Fruit fly (Drosophila melanogaster) whole organism, pupa: ENCODE data around the gene CG43232.

ENCODE experiments used
- CG10348 ChIP-seq: fragments of 200-800 bp; sonication (Bioruptor generic); IDR thresholded peaks from 2 replicates; pipeline ENCODE4 v1.3.6; 2022; ENCODE audit warnings: missing biosample characterization, missing genetic modification characterization
- CG15710 ChIP-seq: fragments of 200-800 bp; sonication (Bioruptor generic); optimal IDR thresholded peaks from 2 replicates; lab custom pipeline; 2018; ENCODE audit warnings: missing biosample characterization, mild to moderate bottlenecking, missing genetic modification characterization, moderate library complexity
- CG17806 ChIP-seq: fragments of 200-800 bp; sonication (Bioruptor generic); optimal IDR thresholded peaks from 2 replicates; lab custom pipeline; 2018; ENCODE audit warnings: missing biosample characterization, mild to moderate bottlenecking, missing genetic modification characterization, moderate library complexity
- CG34367 ChIP-seq: fragments of 200-800 bp; sonication (Bioruptor generic); optimal IDR thresholded peaks from 2 replicates; lab custom pipeline; 2018; ENCODE audit warnings: missing biosample characterization, mild to moderate bottlenecking, missing genetic modification characterization
- CG8159 ChIP-seq: fragments of 200-800 bp; sonication (Bioruptor generic); optimal IDR thresholded peaks from 3 replicates; lab custom pipeline; 2018; ENCODE audit warnings: missing biosample characterization, mild to moderate bottlenecking, missing genetic modification characterization, moderate library complexity
- CG8301 ChIP-seq: fragments of 200-800 bp; sonication (Bioruptor generic); optimal IDR thresholded peaks from 2 replicates; lab custom pipeline; 2018; ENCODE audit warnings: missing biosample characterization, mild to moderate bottlenecking, missing genetic modification characterization
- EcR ChIP-seq: fragments of 200-800 bp; sonication (Bioruptor generic); optimal IDR thresholded peaks from 3 replicates; lab custom pipeline; 2019; ENCODE audit warnings: missing biosample characterization, missing genetic modification characterization, mild to moderate bottlenecking, moderate library complexity, missing genetic modification reagents
- Pif1B ChIP-seq: fragments of 200-800 bp; sonication (Bioruptor generic); optimal IDR thresholded peaks from 3 replicates; lab custom pipeline; 2016; ENCODE audit warnings: missing biosample characterization, missing genetic modification characterization

DNA sequence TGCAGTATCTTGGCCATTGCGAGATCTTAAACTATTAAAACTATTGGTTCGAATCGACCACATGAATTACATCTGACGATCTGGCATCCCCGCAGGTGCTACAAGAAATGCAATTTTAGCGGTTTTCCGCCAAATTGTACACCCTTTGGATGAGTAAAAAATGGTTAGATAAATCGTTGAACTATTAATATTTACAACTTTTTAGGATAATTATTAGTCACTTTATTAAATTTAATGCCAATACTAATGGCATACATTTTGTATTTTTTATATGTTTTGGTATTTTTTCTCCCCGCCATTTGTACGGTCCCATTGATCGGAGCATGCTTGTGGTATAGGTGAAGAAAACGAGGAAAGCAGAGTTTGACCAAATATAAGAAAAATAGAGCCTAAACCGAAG, 24.2 kb upstream of the CG43232 start, which contains the start of the genes Polr1F and Rat1:
- TF ChIP-seq EcR (GFP tag; lab: Kevin White, UChicago) (no peak), CG10348 (no peak), CG8301 (tag; lab: Kevin White, UChicago) (no peak), CG15710 (tag; lab: Kevin White, UChicago) (no peak), Pif1B (GFP tag; lab: Kevin White, UChicago) (no peak), CG17806 (tag; lab: Kevin White, UChicago) (no peak), CG8159 (tag; lab: Kevin White, UChicago) (no peak), CG34367 (tag; lab: Kevin White, UChicago) (no peak)
